Fruit fly (Drosophila melanogaster) whole organism, embryonic: ENCODE measurements around the gene CG34462.

Experiments used
- Ada2b ChIP-seq: fragments of 200-800 bp; sonication (Bioruptor generic); IDR thresholded peaks from 2 replicates; pipeline ENCODE4 v1.3.6; 2022; ENCODE audit warnings: missing biosample characterization, missing genetic modification characterization
- Bgb ChIP-seq: fragments of 200-800 bp; sonication (Bioruptor generic); IDR thresholded peaks from 2 replicates; pipeline ENCODE4 v1.3.6; 2022; ENCODE audit warnings: missing biosample characterization, missing genetic modification characterization; ENCODE audit not compliant: partially characterized antibody
- CG10431 ChIP-seq: fragments of 200-800 bp; sonication (Bioruptor generic); optimal IDR thresholded peaks from 3 replicates; lab custom pipeline; 2018; ENCODE audit warnings: missing biosample characterization, mild to moderate bottlenecking, missing genetic modification characterization
- CG12219 ChIP-seq: fragments of 200-800 bp; sonication (Bioruptor generic); optimal IDR thresholded peaks from 3 replicates; lab custom pipeline; 2018; ENCODE audit warnings: missing biosample characterization, mild to moderate bottlenecking, missing genetic modification characterization
- CG13123 ChIP-seq: fragments of 200-800 bp; sonication (Bioruptor generic); optimal IDR thresholded peaks from 2 replicates; lab custom pipeline; 2016; ENCODE audit warnings: missing biosample characterization, missing genetic modification characterization
- CG14965 ChIP-seq: fragments of 200-800 bp; sonication (Bioruptor generic); optimal IDR thresholded peaks from 2 replicates; lab custom pipeline; 2016; ENCODE audit warnings: missing biosample characterization, missing genetic modification characterization, borderline replicate concordance
- CG2116 ChIP-seq: fragments of 200-800 bp; sonication (Bioruptor generic); optimal IDR thresholded peaks from 3 replicates; lab custom pipeline; 2018; ENCODE audit warnings: missing biosample characterization, mild to moderate bottlenecking, missing genetic modification characterization
- CG2129 ChIP-seq: fragments of 200-800 bp; sonication (Bioruptor generic); IDR thresholded peaks from 2 replicates; pipeline ENCODE4 v1.3.6; 2022; ENCODE audit warnings: missing biosample characterization, missing genetic modification characterization; ENCODE audit not compliant: partially characterized antibody
- CG4820 ChIP-seq: fragments of 200-800 bp; sonication (Bioruptor generic); optimal IDR thresholded peaks from 3 replicates; lab custom pipeline; 2016; ENCODE audit warnings: missing biosample characterization, missing genetic modification characterization
- CG6689 ChIP-seq: fragments of 200-800 bp; sonication (Bioruptor generic); IDR thresholded peaks from 2 replicates; pipeline ENCODE4 v1.3.6; 2022; ENCODE audit warnings: missing biosample characterization, missing genetic modification characterization
- CG7839 ChIP-seq: fragments of 200-800 bp; sonication (Bioruptor generic); optimal IDR thresholded peaks from 3 replicates; lab custom pipeline; 2018; ENCODE audit warnings: missing biosample characterization, mild to moderate bottlenecking, missing genetic modification characterization, moderate library complexity
- CG8944 ChIP-seq: fragments of 200-800 bp; sonication (Bioruptor generic); optimal IDR thresholded peaks from 3 replicates; lab custom pipeline; 2016; ENCODE audit warnings: missing biosample characterization, missing genetic modification characterization
- CTCF ChIP-seq: fragments of 200-800 bp; sonication (Bioruptor generic); optimal IDR thresholded peaks from 2 replicates; lab custom pipeline; 2017; ENCODE audit warnings: missing biosample characterization, mild to moderate bottlenecking, missing genetic modification characterization, moderate library complexity
- Dip2 ChIP-seq: fragments of 200-800 bp; sonication (Bioruptor generic); IDR thresholded peaks from 2 replicates; pipeline ENCODE4 v1.3.6; 2022; ENCODE audit warnings: missing biosample characterization, missing genetic modification characterization
- Dip3 ChIP-seq: fragments of 200-800 bp; sonication (Bioruptor generic); optimal IDR thresholded peaks from 3 replicates; lab custom pipeline; 2016; ENCODE audit warnings: missing biosample characterization, missing genetic modification characterization
- Drgx ChIP-seq: fragments of 200-800 bp; sonication (Bioruptor generic); IDR thresholded peaks from 2 replicates; pipeline ENCODE4 v1.3.6; 2022; ENCODE audit warnings: missing biosample characterization, missing genetic modification characterization
- Fer1 ChIP-seq: fragments of 200-800 bp; sonication (Bioruptor generic); optimal IDR thresholded peaks from 2 replicates; lab custom pipeline; 2017; ENCODE audit warnings: missing biosample characterization, mild to moderate bottlenecking, missing genetic modification characterization
- Fer2 ChIP-seq: fragments of 200-800 bp; sonication (Bioruptor generic); optimal IDR thresholded peaks from 2 replicates; lab custom pipeline; 2018; ENCODE audit warnings: missing biosample characterization, mild to moderate bottlenecking, missing genetic modification characterization, moderate library complexity
- HLHmδ ChIP-seq: fragments of 200-800 bp; sonication (Bioruptor generic); optimal IDR thresholded peaks from 2 replicates; lab custom pipeline; 2018; ENCODE audit warnings: missing biosample characterization, mild to moderate bottlenecking, missing genetic modification characterization, moderate library complexity
- Hr51 ChIP-seq, 2 experiments: fragments of 200-800 bp; sonication (Bioruptor generic); optimal IDR thresholded peaks; 2 replicates in 1 of 2; 3 replicates in 1 of 2; lab custom pipeline; 2016 to 2018; ENCODE audit warnings: missing biosample characterization in 2 of 2, missing genetic modification characterization in 2 of 2, mild to moderate bottlenecking in 1 of 2, moderate library complexity in 1 of 2
- Hsf ChIP-seq: fragments of 200-800 bp; sonication (Bioruptor generic); optimal IDR thresholded peaks from 3 replicates; lab custom pipeline; 2016; ENCODE audit warnings: missing biosample characterization, missing genetic modification characterization
- Meics ChIP-seq: fragments of 200-800 bp; sonication (Bioruptor generic); optimal IDR thresholded peaks from 2 replicates; lab custom pipeline; 2017; ENCODE audit warnings: missing biosample characterization, mild to moderate bottlenecking, missing genetic modification characterization
- NK7.1 ChIP-seq: fragments of 200-800 bp; sonication (Bioruptor generic); optimal IDR thresholded peaks from 3 replicates; lab custom pipeline; 2016; ENCODE audit warnings: missing biosample characterization, missing genetic modification characterization
- Nf-YA ChIP-seq: fragments of 200-800 bp; sonication (Bioruptor generic); IDR thresholded peaks from 2 replicates; pipeline ENCODE4 v1.3.6; 2022; ENCODE audit warnings: missing biosample characterization, missing genetic modification characterization
- Poxn ChIP-seq: fragments of 200-800 bp; sonication (Bioruptor generic); IDR thresholded peaks from 2 replicates; pipeline ENCODE4 v1.3.6; 2022; ENCODE audit warnings: missing biosample characterization, missing genetic modification characterization
- Six4 ChIP-seq: fragments of 200-800 bp; sonication (Bioruptor generic); optimal IDR thresholded peaks from 2 replicates; lab custom pipeline; 2016; ENCODE audit warnings: missing biosample characterization, missing genetic modification characterization
- TFAM ChIP-seq: fragments of 200-800 bp; sonication (Bioruptor generic); optimal IDR thresholded peaks from 2 replicates; lab custom pipeline; 2017; ENCODE audit warnings: missing biosample characterization, missing genetic modification characterization, inconsistent platforms
- Xbp1 ChIP-seq: fragments of 200-800 bp; sonication (Bioruptor generic); optimal IDR thresholded peaks from 3 replicates; lab custom pipeline; 2016; ENCODE audit warnings: missing biosample characterization, mild to moderate bottlenecking, missing genetic modification characterization
- ab ChIP-seq: fragments of 200-800 bp; sonication (Bioruptor generic); optimal IDR thresholded peaks from 2 replicates; lab custom pipeline; 2016; ENCODE audit warnings: missing biosample characterization, missing genetic modification characterization
- aop ChIP-seq: fragments of 200-800 bp; sonication (Bioruptor generic); IDR thresholded peaks from 2 replicates; pipeline ENCODE4 v1.3.6; 2022; ENCODE audit warnings: missing biosample characterization, missing genetic modification characterization
- bsh ChIP-seq, 2 experiments: fragments of 200-800 bp; sonication (Bioruptor generic); optimal IDR thresholded peaks; 2 replicates each; lab custom pipeline; 2017 to 2018; ENCODE audit warnings: mild to moderate bottlenecking in 2 of 2, missing biosample characterization in 2 of 2, missing genetic modification characterization in 2 of 2, moderate library complexity in 1 of 2
- chinmo ChIP-seq: fragments of 200-800 bp; sonication (Bioruptor generic); IDR thresholded peaks from 4 replicates; pipeline ENCODE4 v1.3.6; 2022; ENCODE audit warnings: missing biosample characterization, missing genetic modification characterization; ENCODE audit not compliant: partially characterized antibody
- dm ChIP-seq: fragments of 200-800 bp; sonication (Bioruptor generic); optimal IDR thresholded peaks from 3 replicates; lab custom pipeline; 2016; ENCODE audit warnings: missing biosample characterization, missing genetic modification characterization
- dmrt99B ChIP-seq: fragments of 200-800 bp; sonication (Bioruptor generic); optimal IDR thresholded peaks from 2 replicates; lab custom pipeline; 2018; ENCODE audit warnings: missing biosample characterization, mild to moderate bottlenecking, missing genetic modification characterization, moderate library complexity
- gcm ChIP-seq: fragments of 200-800 bp; sonication (Bioruptor generic); optimal IDR thresholded peaks from 2 replicates; lab custom pipeline; 2019; ENCODE audit warnings: missing biosample characterization, mild to moderate bottlenecking, missing genetic modification characterization, moderate library complexity
- gem ChIP-seq: fragments of 200-800 bp; sonication (Bioruptor generic); optimal IDR thresholded peaks from 2 replicates; lab custom pipeline; 2019; ENCODE audit warnings: missing biosample characterization, mild to moderate bottlenecking, missing genetic modification characterization, moderate library complexity
- grn ChIP-seq: fragments of 200-800 bp; sonication (Bioruptor generic); optimal IDR thresholded peaks from 3 replicates; lab custom pipeline; 2017; ENCODE audit warnings: missing biosample characterization, missing genetic modification characterization
- gro ChIP-seq: fragments of 200-800 bp; sonication (Bioruptor generic); optimal IDR thresholded peaks from 2 replicates; lab custom pipeline; 2016; ENCODE audit warnings: missing biosample characterization, missing genetic modification characterization
- kah ChIP-seq: fragments of 200-800 bp; sonication (Bioruptor generic); optimal IDR thresholded peaks from 2 replicates; lab custom pipeline; 2018; ENCODE audit warnings: missing biosample characterization, mild to moderate bottlenecking, missing genetic modification characterization
- lbe ChIP-seq: fragments of 200-800 bp; sonication (Bioruptor generic); optimal IDR thresholded peaks from 2 replicates; lab custom pipeline; 2016; ENCODE audit warnings: missing biosample characterization, mild to moderate bottlenecking, missing genetic modification characterization
- lola ChIP-seq, 3 experiments: fragments of >200 bp in 2 of 3; fragments of 200-800 bp in 1 of 3; sonication (Bioruptor generic) in 1 of 3; optimal IDR thresholded peaks; 2 replicates each; lab custom pipeline; 2017 to 2019; ENCODE audit warnings: missing biosample characterization in 3 of 3, missing genetic modification characterization in 3 of 3, mild to moderate bottlenecking in 1 of 3, moderate library complexity in 1 of 3
- run ChIP-seq: fragments of 200-800 bp; sonication (Bioruptor generic); optimal IDR thresholded peaks from 3 replicates; lab custom pipeline; 2018; ENCODE audit warnings: missing biosample characterization, mild to moderate bottlenecking, missing genetic modification characterization
- sens ChIP-seq: fragments of 200-800 bp; sonication (Bioruptor generic); peaks from one replicate; lab custom pipeline; 2016; ENCODE audit warnings: missing biosample characterization, missing genetic modification characterization

Gene CG34462

dm6 chr3L:8320105-8320813, 8.1 kb upstream of the CG34462 start, which contains the start of gene CG13670:
TSS of gene CG13670 (plus strand) at chr3L:8320763.
- TF ChIP-seq CG2129 (no peak), TFAM (GFP tag; lab: Kevin White, UChicago) (no peak), CG12219 (GFP tag; lab: Kevin White, UChicago) (no peak), Meics (no peak), CG13123 (GFP tag; lab: Kevin White, UChicago) (no peak), CG8944 (GFP tag; lab: Kevin White, UChicago) (no peak), Xbp1 (no peak), CG6689 (0 out of 2 replicates have a peak, but pooled peaks have one; percentile 9), CG2116 (GFP tag; lab: Kevin White, UChicago) (no peak), Poxn (no peak), gro (GFP tag; lab: Kevin White, UChicago) (no peak), Drgx (peak; percentile 62), ab (GFP tag; lab: Kevin White, UChicago) (no peak), run (tag; lab: Kevin White, UChicago) (no peak), Ada2b (GFP tag; lab: Robert Waterston, UW) (0 out of 2 replicates have a peak, but pooled peaks have one; percentile 22), gcm (GFP tag; lab: Kevin White, UChicago) (no peak), gem (tag; lab: Kevin White, UChicago) (no peak), Fer2 (tag; lab: Kevin White, UChicago) (no peak), dmrt99B (tag; lab: Kevin White, UChicago) (peak; percentile 2), Hr51 (GFP tag; optimal IDR thresholded peaks at IDR 0.05; lab: Kevin White, UChicago) (peak in 1 of 2 experiments; percentile 1), sens (GFP tag; lab: Kevin White, UChicago) (peak; percentile 1)

dm6 chr3L:8323817-8324216, 4.6 kb upstream of the CG34462 start:
- TF ChIP-seq CTCF (GFP tag; lab: Kevin White, UChicago) (peak; percentile 84), Hsf (GFP tag; lab: Kevin White, UChicago) (no peak), sens (GFP tag; lab: Kevin White, UChicago) (peak; percentile 38), CG14965 (GFP tag; lab: Kevin White, UChicago) (peak; percentile 90), bsh (GFP tag; optimal IDR thresholded peaks at IDR 0.05; lab: Kevin White, UChicago) (no peak)

- TF ChIP-seq CG10431 (GFP tag; lab: Kevin White, UChicago) (no peak), grn (no peak), CG4820 (no peak), HLHmδ (GFP tag; lab: Kevin White, UChicago) (no peak), dm (GFP tag; lab: Kevin White, UChicago) (no peak), CG6689 (no peak), Six4 (GFP tag; lab: Kevin White, UChicago) (no peak), CG7839 (no peak), lbe (no peak), Nf-YA (no peak), Dip3 (GFP tag; lab: Kevin White, UChicago) (no peak)
These were observed 2.8 kb upstream of the CG34462 start, which contains the start of gene CG34461 for dm6 chr3L:8325559-8325958. TSS of gene CG34461 (plus strand) at chr3L:8325859.

DNA sequence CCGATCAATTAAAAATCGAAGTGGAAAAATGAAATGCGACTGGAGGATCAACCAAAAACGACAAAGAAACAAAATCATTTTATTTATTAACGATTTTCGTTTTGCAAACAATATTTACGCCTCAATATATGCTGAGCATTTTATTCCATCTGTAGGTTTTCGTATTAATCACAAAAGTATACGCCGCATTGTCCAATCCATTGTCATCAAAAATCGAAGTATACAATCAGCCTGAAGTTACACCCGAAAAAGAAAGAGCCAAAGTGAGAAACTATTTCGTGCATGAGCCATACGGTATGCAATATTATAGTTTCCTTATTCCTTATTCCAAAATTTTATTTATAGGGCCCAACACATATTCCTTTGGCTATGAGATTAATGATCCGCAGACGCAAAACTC, 622 bp downstream of the CG34462 start:
- TF ChIP-seq lola (GFP tag; optimal IDR thresholded peaks at IDR 0.05; lab: Kevin White, UChicago), result peak in 1 of 3 experiments; percentile 76
- no peak for TF ChIP-seq NK7.1 (GFP tag; lab: Kevin White, UChicago)
- 0 out of 2 replicates have a peak, but pooled peaks have one; percentile 25 for TF ChIP-seq Bgb (GFP tag; lab: Robert Waterston, UW)
- TF ChIP-seq Fer1 (GFP tag; lab: Kevin White, UChicago), result no peak
- TF ChIP-seq aop (GFP tag; lab: Robert Waterston, UW), result no peak
- TF ChIP-seq chinmo (GFP tag; lab: Robert Waterston, UW), result 0 out of 4 replicates have a peak, but pooled peaks have one; percentile 41
- no peak for TF ChIP-seq Dip2 (GFP tag; lab: Robert Waterston, UW)
- TF ChIP-seq kah (GFP tag; lab: Kevin White, UChicago), result no peak
- TF ChIP-seq, all 482 proteins: peak for 3
